Fruit fly (Drosophila melanogaster) whole organism, embryonic: ENCODE data around the gene CG14195.

Source experiments
- Ada2b ChIP-seq: fragments of 200-800 bp; sonication (Bioruptor generic); IDR thresholded peaks from 2 replicates; pipeline ENCODE4 v1.3.6; 2022; ENCODE audit warnings: missing biosample characterization, missing genetic modification characterization
- CG1024 ChIP-seq: fragments of 200-800 bp; sonication (Bioruptor generic); IDR thresholded peaks from 2 replicates; pipeline ENCODE4 v1.3.6; 2022; ENCODE audit warnings: missing biosample characterization, missing genetic modification characterization
- CG12071 ChIP-seq: fragments of 200-800 bp; sonication (Bioruptor generic); optimal IDR thresholded peaks from 3 replicates; lab custom pipeline; 2018; ENCODE audit warnings: missing biosample characterization, mild to moderate bottlenecking, missing genetic modification characterization
- CG12769 ChIP-seq: fragments of 200-800 bp; sonication (Bioruptor generic); optimal IDR thresholded peaks from 2 replicates; lab custom pipeline; 2019; ENCODE audit warnings: missing biosample characterization, mild to moderate bottlenecking, missing genetic modification characterization, moderate library complexity
- CG13775 ChIP-seq: fragments of 200-800 bp; sonication (Bioruptor generic); optimal IDR thresholded peaks from 3 replicates; lab custom pipeline; 2017; ENCODE audit warnings: missing biosample characterization, mild to moderate bottlenecking, missing genetic modification characterization
- CG15269 ChIP-seq: fragments of 200-800 bp; sonication (Bioruptor generic); optimal IDR thresholded peaks from 2 replicates; lab custom pipeline; 2018; ENCODE audit warnings: missing biosample characterization, mild to moderate bottlenecking, missing genetic modification characterization, moderate library complexity
- CG16863 ChIP-seq: fragments of 200-800 bp; sonication (Bioruptor generic); optimal IDR thresholded peaks from 3 replicates; lab custom pipeline; 2016; ENCODE audit warnings: missing biosample characterization, missing genetic modification characterization
- CG31441 ChIP-seq: fragments of 200-800 bp; sonication (Bioruptor generic); IDR thresholded peaks from 2 replicates; pipeline ENCODE4 v1.3.6; 2022; ENCODE audit warnings: missing biosample characterization, missing genetic modification characterization
- CG32532 ChIP-seq: fragments of 200-800 bp; sonication (Bioruptor generic); IDR thresholded peaks from 2 replicates; pipeline ENCODE4 v1.3.6; 2022; ENCODE audit warnings: missing biosample characterization, missing genetic modification characterization
- CG4360 ChIP-seq: fragments of 200-800 bp; sonication (Bioruptor generic); IDR thresholded peaks from 2 replicates; pipeline ENCODE4 v1.3.6; 2022; ENCODE audit warnings: missing biosample characterization, missing genetic modification characterization
- CG6683 ChIP-seq: fragments of 200-800 bp; sonication (Bioruptor generic); optimal IDR thresholded peaks from 2 replicates; lab custom pipeline; 2017; ENCODE audit warnings: missing biosample characterization, mild to moderate bottlenecking, missing genetic modification characterization, missing genetic modification reagents
- CG6765 ChIP-seq: fragments of 200-800 bp; sonication (Bioruptor generic); optimal IDR thresholded peaks from 3 replicates; lab custom pipeline; 2017; ENCODE audit warnings: missing biosample characterization, mild to moderate bottlenecking, missing genetic modification characterization
- CoRest ChIP-seq: fragments of 200-800 bp; sonication (Bioruptor generic); optimal IDR thresholded peaks from 3 replicates; lab custom pipeline; 2018; ENCODE audit warnings: missing biosample characterization, mild to moderate bottlenecking, missing genetic modification characterization, moderate library complexity
- HLH3B ChIP-seq: fragments of 200-800 bp; sonication (Bioruptor generic); IDR thresholded peaks from 2 replicates; pipeline ENCODE4 v1.3.6; 2022; ENCODE audit warnings: missing biosample characterization, missing genetic modification characterization
- HmgD ChIP-seq: fragments of 200-800 bp; sonication (Bioruptor generic); optimal IDR thresholded peaks from 3 replicates; lab custom pipeline; 2016; ENCODE audit warnings: missing biosample characterization, missing genetic modification characterization
- Hmr ChIP-seq: fragments of 200-800 bp; sonication (Bioruptor generic); optimal IDR thresholded peaks from 3 replicates; lab custom pipeline; 2017; ENCODE audit warnings: mild to moderate bottlenecking, missing biosample characterization, missing genetic modification reagents, missing genetic modification characterization
- Hmx ChIP-seq: fragments of 200-800 bp; sonication (Bioruptor generic); optimal IDR thresholded peaks from 2 replicates; lab custom pipeline; 2016; ENCODE audit warnings: missing biosample characterization, missing genetic modification characterization
- Kr ChIP-seq: fragments of 200-800 bp; sonication (Bioruptor generic); optimal IDR thresholded peaks from 2 replicates; lab custom pipeline; 2017; ENCODE audit warnings: missing biosample characterization, mild to moderate bottlenecking, missing genetic modification characterization
- MTF-1 ChIP-seq: fragments of 200-800 bp; sonication (Bioruptor generic); optimal IDR thresholded peaks from 2 replicates; lab custom pipeline; 2018; ENCODE audit warnings: missing biosample characterization, mild to moderate bottlenecking, missing genetic modification characterization, borderline replicate concordance
- Side ChIP-seq: fragments of 200-800 bp; sonication (Bioruptor generic); optimal IDR thresholded peaks from 2 replicates; lab custom pipeline; 2016; ENCODE audit warnings: missing biosample characterization, missing genetic modification characterization
- Sox100B ChIP-seq: fragments of 200-800 bp; sonication (Bioruptor generic); optimal IDR thresholded peaks from 3 replicates; lab custom pipeline; 2018; ENCODE audit warnings: missing biosample characterization, mild to moderate bottlenecking, missing genetic modification characterization
- Usf ChIP-seq: fragments of 200-800 bp; sonication (Bioruptor generic); optimal IDR thresholded peaks from 2 replicates; lab custom pipeline; 2017; ENCODE audit warnings: missing genotype, missing biosample characterization, missing genetic modification characterization
- Vsx1 ChIP-seq: fragments of 200-800 bp; sonication (Bioruptor generic); optimal IDR thresholded peaks from 2 replicates; lab custom pipeline; 2017; ENCODE audit warnings: missing biosample characterization, mild to moderate bottlenecking, missing genetic modification characterization, missing genetic modification reagents
- Xrp1 ChIP-seq: fragments of 200-800 bp; sonication (Bioruptor generic); IDR thresholded peaks from 2 replicates; pipeline ENCODE4 v1.3.6; 2022; ENCODE audit warnings: missing biosample characterization, missing genetic modification characterization
- abd-A ChIP-seq: fragments of 200-800 bp; sonication (Bioruptor generic); optimal IDR thresholded peaks from 3 replicates; lab custom pipeline; 2019; ENCODE audit warnings: missing biosample characterization, mild to moderate bottlenecking, missing genetic modification characterization, moderate library complexity
- amos ChIP-seq: fragments of 200-800 bp; sonication (Bioruptor generic); IDR thresholded peaks from 2 replicates; pipeline ENCODE4 v1.3.6; 2022; ENCODE audit warnings: missing biosample characterization, missing genetic modification characterization; ENCODE audit not compliant: partially characterized antibody
- ase ChIP-seq: fragments of 200-800 bp; sonication (Bioruptor generic); IDR thresholded peaks from 3 replicates; pipeline ENCODE4 v1.3.6; 2022; ENCODE audit warnings: missing biosample characterization, missing genetic modification characterization
- chn ChIP-seq: fragments of 200-800 bp; sonication (Bioruptor generic); optimal IDR thresholded peaks from 2 replicates; lab custom pipeline; 2016; ENCODE audit warnings: missing biosample characterization, missing genetic modification characterization
- da ChIP-seq: fragments of 200-800 bp; sonication (Bioruptor generic); optimal IDR thresholded peaks from 2 replicates; lab custom pipeline; 2016; ENCODE audit warnings: missing biosample characterization, missing genetic modification characterization
- fd64A ChIP-seq: fragments of 200-800 bp; sonication (Bioruptor generic); optimal IDR thresholded peaks from 3 replicates; lab custom pipeline; 2018; ENCODE audit warnings: missing biosample characterization, mild to moderate bottlenecking, missing genetic modification characterization
- gce ChIP-seq: fragments of 200-800 bp; sonication (Bioruptor generic); IDR thresholded peaks from 3 replicates; pipeline ENCODE4 v1.3.6; 2022; ENCODE audit warnings: missing biosample characterization, missing genetic modification characterization
- hkb ChIP-seq, 2 experiments: fragments of 200-800 bp in 1 of 2; fragments of >200 bp in 1 of 2; sonication (Bioruptor generic) in 1 of 2; IDR thresholded peaks in 1 of 2; optimal IDR thresholded peaks in 1 of 2; 2 replicates each; pipeline versions ENCODE4 v1.3.6 to Lab custom; 2017 to 2022; ENCODE audit warnings: missing biosample characterization in 1 of 2, missing genetic modification characterization in 1 of 2
- jing ChIP-seq: fragments of 200-800 bp; sonication (Bioruptor generic); optimal IDR thresholded peaks from 2 replicates; lab custom pipeline; 2018; ENCODE audit warnings: missing biosample characterization, mild to moderate bottlenecking, missing genetic modification characterization
- kni ChIP-seq: fragments of 200-800 bp; sonication (Bioruptor generic); optimal IDR thresholded peaks from 3 replicates; lab custom pipeline; 2017; ENCODE audit warnings: mild to moderate bottlenecking, missing biosample characterization, missing genetic modification reagents, missing genetic modification characterization
- lmd ChIP-seq: fragments of 200-800 bp; sonication (Bioruptor generic); IDR thresholded peaks from 2 replicates; pipeline ENCODE4 v1.3.6; 2022; ENCODE audit warnings: missing biosample characterization, missing genetic modification characterization
- lov ChIP-seq, 2 experiments: fragments of 200-800 bp in 1 of 2; fragments of >200 bp in 1 of 2; sonication (Bioruptor generic) in 1 of 2; IDR thresholded peaks in 1 of 2; optimal IDR thresholded peaks in 1 of 2; 2 replicates in 1 of 2; 3 replicates in 1 of 2; pipeline versions ENCODE4 v1.3.6 to Lab custom; 2017 to 2022; ENCODE audit warnings: missing biosample characterization in 1 of 2, missing genetic modification characterization in 1 of 2
- pan ChIP-seq, 4 experiments: fragments of >200 bp in 3 of 4; fragments of 200-800 bp in 1 of 4; sonication (Bioruptor generic) in 1 of 4; optimal IDR thresholded peaks in 3 of 4; IDR thresholded peaks in 1 of 4; 2 replicates each; pipeline versions ENCODE4 v1.3.6 to Lab custom; 2017 to 2022; ENCODE audit warnings: missing biosample characterization in 2 of 4, missing genetic modification characterization in 2 of 4, mixed read lengths in 1 of 4
- pho ChIP-seq: fragments of 200-800 bp; sonication (Bioruptor generic); optimal IDR thresholded peaks from 2 replicates; lab custom pipeline; 2016; ENCODE audit warnings: missing biosample characterization, missing genetic modification characterization
- tin ChIP-seq: fragments of 200-800 bp; sonication (Bioruptor generic); optimal IDR thresholded peaks from 3 replicates; lab custom pipeline; 2016; ENCODE audit warnings: missing biosample characterization, missing genetic modification characterization
- trh ChIP-seq: fragments of 200-800 bp; sonication (Bioruptor generic); optimal IDR thresholded peaks from 2 replicates; lab custom pipeline; 2016; ENCODE audit warnings: missing biosample characterization, missing genetic modification characterization
- tup ChIP-seq: fragments of 200-800 bp; sonication (Bioruptor generic); optimal IDR thresholded peaks from 2 replicates; lab custom pipeline; 2016; ENCODE audit warnings: missing biosample characterization, mild to moderate bottlenecking, missing genetic modification characterization, moderate library complexity
- unpg ChIP-seq: fragments of 200-800 bp; sonication (Bioruptor generic); optimal IDR thresholded peaks from 3 replicates; lab custom pipeline; 2018; ENCODE audit warnings: missing biosample characterization, mild to moderate bottlenecking, missing genetic modification characterization, moderate library complexity
- vnd ChIP-seq: fragments of 200-800 bp; sonication (Bioruptor generic); IDR thresholded peaks from 3 replicates; pipeline ENCODE4 v1.3.6; 2022; ENCODE audit warnings: missing biosample characterization, missing genetic modification characterization; ENCODE audit not compliant: partially characterized antibody
- wdn ChIP-seq: fragments of 200-800 bp; sonication (Bioruptor generic); IDR thresholded peaks from 2 replicates; pipeline ENCODE4 v1.3.6; 2022; ENCODE audit warnings: missing biosample characterization, missing genetic modification characterization
- wek ChIP-seq: fragments of 200-800 bp; sonication (Bioruptor generic); optimal IDR thresholded peaks from 3 replicates; lab custom pipeline; 2018; ENCODE audit warnings: missing biosample characterization, mild to moderate bottlenecking, missing genetic modification characterization, moderate library complexity
- yki ChIP-seq: fragments of >200 bp; optimal IDR thresholded peaks from 3 replicates; lab custom pipeline; 2018
- zf30C ChIP-seq: fragments of 200-800 bp; sonication (Bioruptor generic); optimal IDR thresholded peaks from 3 replicates; lab custom pipeline; 2018; ENCODE audit warnings: missing biosample characterization, mild to moderate bottlenecking, missing genetic modification characterization

CG14195 gene

DNA sequence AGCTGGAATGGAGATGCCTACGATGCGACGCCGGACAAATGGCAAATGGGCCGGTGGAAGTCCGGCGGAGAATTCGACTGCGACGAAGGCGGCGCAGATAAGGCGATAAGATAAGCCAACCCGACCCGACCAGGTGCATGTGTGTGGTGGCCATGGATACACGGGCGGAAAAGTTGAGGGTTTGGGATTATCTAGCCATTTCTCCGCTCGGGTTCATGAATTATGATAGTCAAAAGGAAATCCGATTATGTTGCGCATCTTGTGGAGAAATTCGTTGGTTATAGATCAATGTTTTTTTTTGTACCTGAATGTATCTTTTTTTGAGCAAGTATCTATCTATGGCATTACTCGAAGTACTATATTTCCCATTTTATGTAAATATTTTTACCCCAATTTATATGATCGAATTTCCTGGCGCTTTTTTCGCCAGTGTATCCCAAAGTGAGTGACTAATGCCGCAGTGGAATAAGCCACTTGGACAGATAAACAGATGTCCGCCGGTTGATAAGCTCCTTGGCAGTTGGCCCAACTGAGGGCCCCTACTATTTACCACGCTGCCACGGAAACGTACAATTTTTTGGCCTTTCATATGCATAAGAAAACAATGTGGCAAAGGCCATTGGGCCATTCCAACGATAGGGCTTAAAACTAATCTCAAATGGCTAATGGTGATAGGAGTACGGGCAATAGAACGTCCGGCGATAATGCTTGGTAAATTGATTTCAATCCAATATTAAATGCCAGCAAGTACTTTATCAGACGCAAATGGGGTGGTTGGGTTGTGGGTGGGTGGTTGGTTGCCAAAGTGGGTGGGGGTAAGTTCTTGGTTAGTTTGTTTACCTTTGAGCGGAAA lies 35.5 kb upstream of the CG14195 start, which contains the start of gene CG7992 (continued):
- TF ChIP-seq Hmr (peak; percentile 75), fd64A (GFP tag; lab: Kevin White, UChicago) (no peak), pho (peak; percentile 74), HLH3B (peak; percentile 45; the same call in 1 of the 2 replicates), CG12769 (tag; lab: Kevin White, UChicago) (no peak), CG6765 (peak; percentile 51), kni (GFP tag; lab: Kevin White, UChicago) (no peak), ase (GFP tag; lab: Robert Waterston, UW) (no peak), CG13775 (GFP tag; lab: Kevin White, UChicago) (peak; percentile 51), CG6683 (GFP tag; lab: Kevin White, UChicago) (peak; percentile 17), CG31441 (GFP tag; lab: Robert Waterston, UW) (peak; percentile 54), Usf (peak; percentile 10), Xrp1 (peak; percentile 24; the same call in 1 of the 2 replicates), Ada2b (GFP tag; lab: Robert Waterston, UW) (peak; percentile 62), abd-A (tag; lab: Kevin White, UChicago) (no peak), tin (GFP tag; lab: Kevin White, UChicago) (peak; percentile 43), CG4360 (GFP tag; lab: Robert Waterston, UW) (no peak), wek (GFP tag; lab: Kevin White, UChicago) (no peak), vnd (no peak), wdn (GFP tag; lab: Robert Waterston, UW) (no peak), amos (GFP tag; lab: Robert Waterston, UW) (no peak), CG16863 (peak; percentile 59), lov (optimal IDR thresholded peaks at IDR 0.05; lab: Kevin White, UChicago) (no peak), lov (GFP tag; IDR thresholded peaks at IDR 0.05; lab: Robert Waterston, UW) (no peak), jing (no peak), zf30C (GFP tag; lab: Kevin White, UChicago) (peak; percentile 73), trh (GFP tag; lab: Kevin White, UChicago) (no peak), Vsx1 (GFP tag; lab: Kevin White, UChicago) (peak; percentile 47), CG32532 (GFP tag; lab: Robert Waterston, UW) (peak; percentile 18; the same call in 1 of the 2 replicates), tup (GFP tag; lab: Kevin White, UChicago) (peak; percentile 19), CoRest (tag; lab: Kevin White, UChicago) (peak; percentile 71), HmgD (GFP tag; lab: Kevin White, UChicago) (no peak), chn (no peak), Kr (GFP tag; lab: Kevin White, UChicago) (no peak), CG1024 (GFP tag; lab: Robert Waterston, UW) (no peak), Sox100B (no peak), hkb (optimal IDR thresholded peaks at IDR 0.05; lab: Kevin White, UChicago) (no peak), hkb (GFP tag; IDR thresholded peaks at IDR 0.05; lab: Robert Waterston, UW) (peak; percentile 58; the same call in 1 of the 2 replicates), CG15269 (peak; percentile 69), unpg (peak; percentile 48), gce (GFP tag; lab: Robert Waterston, UW) (no peak), CG12071 (no peak), yki (lab: Kevin White, UChicago) (no peak), lmd (GFP tag; lab: Robert Waterston, UW) (peak; percentile 67), MTF-1 (no peak), Hmx (GFP tag; lab: Kevin White, UChicago) (peak; percentile 7), pan (optimal IDR thresholded peaks at IDR 0.05; lab: Kevin White, UChicago) (no peak), pan (GFP tag; optimal IDR thresholded peaks at IDR 0.05 in 1 of 2, IDR thresholded peaks at IDR 0.05 in 1 of 2) (peak in 1 of 2 experiments; percentile 51), da (no peak), Side (GFP tag; lab: Kevin White, UChicago) (peak; percentile 70)
